Worm (Caenorhabditis elegans) whole organism, early embryonic: ENCODE measurements around the gene C13C4.8.

Experiments
- F13C5.2 ChIP-seq: sonication (generic microtip); optimal IDR thresholded peaks from 2 replicates; lab custom pipeline; 2017; ENCODE audit warnings: mild to moderate bottlenecking, missing genetic modification characterization, inconsistent platforms, missing compliant biosample characterization
- aly-1 ChIP-seq: sonication (generic microtip); optimal IDR thresholded peaks from 2 replicates; lab custom pipeline; 2016; ENCODE audit warnings: missing genetic modification characterization, missing compliant biosample characterization
- ama-1 ChIP-seq: fragments of 150-350 bp; optimal IDR thresholded peaks from 2 replicates; lab custom pipeline; 2014
- ceh-13 ChIP-seq: fragments of 200-800 bp; sonication (Bioruptor generic); optimal IDR thresholded peaks from 2 replicates; lab custom pipeline; 2018; ENCODE audit warnings: mild to moderate bottlenecking, missing genetic modification characterization, missing compliant biosample characterization
- ceh-36 ChIP-seq: sonication (generic microtip); optimal IDR thresholded peaks from 2 replicates; lab custom pipeline; 2016; ENCODE audit warnings: missing genetic modification characterization, inconsistent platforms, missing compliant biosample characterization
- ets-7 ChIP-seq: sonication (generic microtip); optimal IDR thresholded peaks from 2 replicates; lab custom pipeline; 2016; ENCODE audit warnings: missing genotype, missing genetic modification characterization, missing compliant biosample characterization
- hmbx-1 ChIP-seq: sonication (generic microtip); optimal IDR thresholded peaks from 2 replicates; lab custom pipeline; 2016; ENCODE audit warnings: mild to moderate bottlenecking, missing genetic modification characterization, missing compliant biosample characterization
- hnd-1 ChIP-seq: sonication (generic microtip); optimal IDR thresholded peaks from 2 replicates; lab custom pipeline; 2016; ENCODE audit warnings: missing genetic modification characterization, missing compliant biosample characterization
- scrt-1 ChIP-seq: fragments of 200-800 bp; sonication (Bioruptor generic); IDR thresholded peaks from 2 replicates; pipeline ENCODE4 v1.3.6; 2022; ENCODE audit warnings: missing genetic modification characterization, missing compliant biosample characterization
- sea-1 ChIP-seq: fragments of 200-800 bp; sonication (Bioruptor generic); conservative IDR thresholded peaks from 2 replicates; pipeline ENCODE4 v1.3.6; 2022; ENCODE audit warnings: missing genetic modification characterization, missing compliant biosample characterization
- tbx-11 ChIP-seq: fragments of 200-800 bp; sonication (Bioruptor generic); IDR thresholded peaks from 2 replicates; pipeline ENCODE4 v1.3.6; 2022; ENCODE audit warnings: missing genetic modification characterization, missing compliant biosample characterization
- tbx-37 ChIP-seq: fragments of 200-800 bp; sonication (Bioruptor generic); conservative IDR thresholded peaks from 2 replicates; pipeline ENCODE4 v1.3.6; 2022; ENCODE audit warnings: missing genetic modification reagents, missing genetic modification characterization, missing compliant biosample characterization
- tra-4 ChIP-seq: sonication (generic microtip); optimal IDR thresholded peaks from 2 replicates; lab custom pipeline; 2017; ENCODE audit warnings: missing genetic modification characterization, missing compliant biosample characterization

ce11 chrV:12111452-12111851, 6.4 kb upstream of the C13C4.8 start, which contains the start of gene lhpp-1:
- no peak for TF ChIP-seq tbx-11
- TF ChIP-seq aly-1 (tag; lab: Kevin White, UChicago): no peak
- TF ChIP-seq ama-1 (lab: Kevin White, UChicago): no peak
- no peak for TF ChIP-seq ets-7 (tag; lab: Kevin White, UChicago)
- no peak for TF ChIP-seq ceh-13 (GFP tag; lab: Kevin White, UChicago)
- no peak for TF ChIP-seq tra-4
- no peak for TF ChIP-seq hmbx-1 (tag; lab: Kevin White, UChicago)
- no peak for TF ChIP-seq sea-1 (GFP tag; lab: Robert Waterston, UW)
- TF ChIP-seq tbx-37 (GFP tag; lab: Robert Waterston, UW): no peak
- TF ChIP-seq ceh-36: no peak
- TF ChIP-seq scrt-1: no peak
- no peak for TF ChIP-seq hnd-1
- no peak for TF ChIP-seq F13C5.2 (tag; lab: Kevin White, UChicago)
